Fruit fly (Drosophila melanogaster): ENCODE data around the gene CG14011.
A peak's percentile ranks its signal among the peaks of the same experiment; 100 is the strongest.

Gene CG14011

dm6 chr2L:5532061-5532460, 48.9 kb downstream of the CG14011 start, which contains the start of gene Coq6:
TSS of gene Coq6 (minus strand) at chr2L:5532223.
- 0 out of 3 replicates have a peak, but pooled peaks have one; percentile 26 for TF ChIP-seq CG6163 (GFP tag; IDR thresholded peaks at IDR 0.05)
- TF ChIP-seq fkh (GFP tag; optimal IDR thresholded peaks at IDR 0.05) = no peak
